Fruit fly (Drosophila melanogaster) Kc167 (cell line): Measurements from ENCODE around the gene CG33270.
"Not testable (repeated sequence)": the region's sequence is repeated elsewhere in the genome, so short reads cannot be mapped to it uniquely, and the experiment has no call there.

Experiments
- Sin3A ChIP-seq: fragments of >200 bp; optimal IDR thresholded peaks from 2 replicates; lab custom pipeline; 2018; ENCODE audit warnings: missing external identifiers
- h ChIP-seq: fragments of >200 bp; optimal IDR thresholded peaks from 3 replicates; lab custom pipeline; 2018; ENCODE audit warnings: missing external identifiers

- not testable (repeated sequence) for TF ChIP-seq Sin3A (lab: Kevin White, UChicago); h
Measured at dm6 chr3L:11589395-11589794, 11.0 kb upstream of the CG33270 start, which contains the start of gene CG7377.
